Worm (Caenorhabditis elegans): Measurements from ENCODE around the gene str-253.

DNA sequence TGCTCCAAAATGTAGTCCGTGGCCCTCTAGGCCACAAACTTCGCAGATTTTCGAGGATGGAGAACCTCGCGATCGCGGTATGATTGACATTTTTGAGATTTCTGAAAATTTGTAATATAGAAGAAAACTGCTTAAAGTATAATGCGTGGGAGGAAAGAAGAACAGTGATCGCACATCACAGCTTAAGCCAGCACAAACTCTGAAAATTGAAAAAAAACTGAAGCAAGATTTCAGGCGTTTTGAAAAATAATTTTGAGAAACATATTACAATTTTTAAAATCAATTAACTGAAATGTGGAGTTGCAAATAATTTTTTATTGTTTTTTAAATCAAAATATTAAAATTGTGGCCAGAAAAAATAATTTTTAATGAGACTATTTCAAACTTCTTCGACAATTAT is 12.6 kb upstream of the str-253 start, which contains the start of gene nhr-275:
- TF ChIP-seq hmg-4 (GFP tag; optimal IDR thresholded peaks at IDR 0.05) (no peak), aly-1 (tag; optimal IDR thresholded peaks at IDR 0.05) (no peak), ama-1 (optimal IDR thresholded peaks at IDR 0.05) (no peak), scrt-1 (GFP tag; IDR thresholded peaks at IDR 0.05) (no peak)

Measured in whole organism, early embryonic.